Worm (Caenorhabditis elegans) whole organism, midembryonic: ENCODE measurements around the gene Y94H6A.12.

Experiments
- T22C8.4 ChIP-seq: fragments of 200-800 bp; sonication (Bioruptor generic); IDR thresholded peaks from 2 replicates; pipeline ENCODE4 v1.3.6; 2022; ENCODE audit warnings: missing genetic modification characterization, missing compliant biosample characterization
- cog-1 ChIP-seq: sonication (generic microtip); optimal IDR thresholded peaks from 2 replicates; lab custom pipeline; 2016; ENCODE audit warnings: missing genetic modification characterization, missing compliant biosample characterization
- flt-1 ChIP-seq: fragments of 200-800 bp; sonication (Bioruptor generic); IDR thresholded peaks from 2 replicates; pipeline ENCODE4 v1.3.6; 2022; ENCODE audit warnings: missing genetic modification characterization, missing compliant biosample characterization
- klf-2 ChIP-seq: fragments of 200-800 bp; sonication (Bioruptor generic); conservative IDR thresholded peaks from 2 replicates; pipeline ENCODE4 v1.3.6; 2022; ENCODE audit warnings: missing genetic modification reagents, missing genetic modification characterization, missing compliant biosample characterization
- med-1 ChIP-seq: sonication (generic microtip); optimal IDR thresholded peaks from 2 replicates; lab custom pipeline; 2017; ENCODE audit warnings: missing genetic modification characterization, mild to moderate bottlenecking, missing compliant biosample characterization, antibody characterized with exemption, missing genetic modification reagents; ENCODE audit not compliant: insufficient read depth
- ref-1 ChIP-seq: fragments of 200-800 bp; sonication (Bioruptor generic); conservative IDR thresholded peaks from 2 replicates; pipeline ENCODE4 v1.3.6; 2022; ENCODE audit warnings: missing genetic modification reagents, missing genetic modification characterization, missing compliant biosample characterization
- tab-1 ChIP-seq: fragments of 200-800 bp; sonication (Bioruptor generic); IDR thresholded peaks from 2 replicates; pipeline ENCODE4 v1.3.6; 2022; ENCODE audit warnings: missing genetic modification characterization, missing compliant biosample characterization
- ztf-23 ChIP-seq: fragments of 200-800 bp; sonication (Bioruptor generic); IDR thresholded peaks from 2 replicates; pipeline ENCODE4 v1.3.6; 2022; ENCODE audit warnings: missing genetic modification reagents, missing genetic modification characterization, missing compliant biosample characterization
- ztf-29 ChIP-seq: fragments of 200-800 bp; sonication (Bioruptor generic); IDR thresholded peaks from 2 replicates; pipeline ENCODE4 v1.3.6; 2022; ENCODE audit warnings: missing genetic modification reagents, missing genetic modification characterization, missing compliant biosample characterization

Y94H6A.12 gene

ce11 chrIV:2711122-2711669 lies 1.6 kb downstream of the Y94H6A.12 start:
- TF ChIP-seq ref-1 (no peak), cog-1 (tag; lab: Kevin White, UChicago) (no peak), flt-1 (GFP tag; lab: Robert Waterston, UW) (no peak), klf-2 (GFP tag; lab: Robert Waterston, UW) (no peak), tab-1 (GFP tag; lab: Robert Waterston, UW) (no peak), T22C8.4 (GFP tag; lab: Robert Waterston, UW) (no peak), med-1 (GFP tag; lab: Kevin White, UChicago) (no peak), ztf-23 (GFP tag; lab: Robert Waterston, UW) (no peak), ztf-29 (GFP tag; lab: Robert Waterston, UW) (no peak)

ce11 chrIV:2710203-2710935 lies 2.5 kb downstream of the Y94H6A.12 start, which contains the start of gene Y94H6A.10:
TSS of gene Y94H6A.10 (minus strand) at chrIV:2710666.
- TF ChIP-seq tab-1 (GFP tag; lab: Robert Waterston, UW) (no peak), ztf-29 (GFP tag; lab: Robert Waterston, UW) (no peak), flt-1 (GFP tag; lab: Robert Waterston, UW) (no peak), ztf-23 (GFP tag; lab: Robert Waterston, UW) (no peak), cog-1 (tag; lab: Kevin White, UChicago) (no peak), ref-1 (no peak)

- TF ChIP-seq flt-1 (GFP tag; lab: Robert Waterston, UW) (no peak), ref-1 (no peak), ztf-29 (GFP tag; lab: Robert Waterston, UW) (no peak), tab-1 (GFP tag; lab: Robert Waterston, UW) (no peak), ztf-23 (GFP tag; lab: Robert Waterston, UW) (no peak), cog-1 (tag; lab: Kevin White, UChicago) (no peak), T22C8.4 (GFP tag; lab: Robert Waterston, UW) (no peak), med-1 (GFP tag; lab: Kevin White, UChicago) (no peak), klf-2 (GFP tag; lab: Robert Waterston, UW) (no peak)
These were observed 3.1 kb downstream of the Y94H6A.12 start for ce11 chrIV:2709590-2710201.

- TF ChIP-seq klf-2 (GFP tag; lab: Robert Waterston, UW) (no peak), flt-1 (GFP tag; lab: Robert Waterston, UW) (peak; percentile 45; the same call in 1 of the 2 replicates)
These were observed 4.4 kb downstream of the Y94H6A.12 start for ce11 chrIV:2708329-2708965.

ce11 chrIV:2707012-2707411 lies 5.8 kb downstream of the Y94H6A.12 start, which contains the start of gene ubc-8:
TSS of gene ubc-8 (minus strand) at chrIV:2707238.
- 0 out of 2 replicates have a peak, but pooled peaks have one; percentile 40 for TF ChIP-seq T22C8.4 (GFP tag; lab: Robert Waterston, UW)
- TF ChIP-seq ztf-29 (GFP tag; lab: Robert Waterston, UW) = no peak
- no peak for TF ChIP-seq med-1 (GFP tag; lab: Kevin White, UChicago)

ce11 chrIV:2705675-2706074 lies 7.2 kb downstream of the Y94H6A.12 start:
- TF ChIP-seq flt-1 (GFP tag; lab: Robert Waterston, UW) = no peak
- TF ChIP-seq klf-2 (GFP tag; lab: Robert Waterston, UW) = no peak
- TF ChIP-seq ref-1 = no peak
- no peak for TF ChIP-seq ztf-29 (GFP tag; lab: Robert Waterston, UW)
- TF ChIP-seq tab-1 (GFP tag; lab: Robert Waterston, UW) = no peak
- no peak for TF ChIP-seq cog-1 (tag; lab: Kevin White, UChicago)
- TF ChIP-seq T22C8.4 (GFP tag; lab: Robert Waterston, UW) = no peak
- no peak for TF ChIP-seq med-1 (GFP tag; lab: Kevin White, UChicago)
- no peak for TF ChIP-seq ztf-23 (GFP tag; lab: Robert Waterston, UW)

- TF ChIP-seq T22C8.4 (GFP tag; lab: Robert Waterston, UW) (no peak), ztf-29 (GFP tag; lab: Robert Waterston, UW) (no peak), cog-1 (tag; lab: Kevin White, UChicago) (no peak), tab-1 (GFP tag; lab: Robert Waterston, UW) (no peak), ztf-23 (GFP tag; lab: Robert Waterston, UW) (no peak), med-1 (GFP tag; lab: Kevin White, UChicago) (no peak), ref-1 (no peak), klf-2 (GFP tag; lab: Robert Waterston, UW) (no peak), flt-1 (GFP tag; lab: Robert Waterston, UW) (no peak)
These were observed 8.9 kb downstream of the Y94H6A.12 start, which contains the start of gene Y94H6A.5 for ce11 chrIV:2703927-2704401. TSS of gene Y94H6A.5 (minus strand) at chrIV:2703977.

- TF ChIP-seq ztf-23 (GFP tag; lab: Robert Waterston, UW) = no peak
- TF ChIP-seq klf-2 (GFP tag; lab: Robert Waterston, UW) = no peak
- TF ChIP-seq ref-1 = no peak
- TF ChIP-seq flt-1 (GFP tag; lab: Robert Waterston, UW) = no peak
- no peak for TF ChIP-seq ztf-29 (GFP tag; lab: Robert Waterston, UW)
- no peak for TF ChIP-seq med-1 (GFP tag; lab: Kevin White, UChicago)
- no peak for TF ChIP-seq T22C8.4 (GFP tag; lab: Robert Waterston, UW)
- no peak for TF ChIP-seq cog-1 (tag; lab: Kevin White, UChicago)
- TF ChIP-seq tab-1 (GFP tag; lab: Robert Waterston, UW) = no peak
These were observed 24.0 kb downstream of the Y94H6A.12 start, which contains the start of gene egrh-3 for ce11 chrIV:2688716-2689307. TSS of gene egrh-3 (minus strand) at chrIV:2688766.
